Worm (Caenorhabditis elegans) whole organism, mixed stage, embryonic: ENCODE data around the gene C01G10.7.

ENCODE experiments used
- blmp-1 ChIP-seq: fragments of 150-350 bp; optimal IDR thresholded peaks from 2 replicates; lab custom pipeline; 2014; ENCODE audit warnings: missing biosample characterization, missing genetic modification characterization
- cnd-1 ChIP-seq: fragments of 200-800 bp; sonication (Bioruptor generic); optimal IDR thresholded peaks from 2 replicates; lab custom pipeline; 2018; ENCODE audit warnings: mild to moderate bottlenecking, missing genetic modification characterization, missing compliant biosample characterization
- lin-13 ChIP-seq: fragments of 150-350 bp; optimal IDR thresholded peaks from 2 replicates; lab custom pipeline; 2014; ENCODE audit warnings: missing biosample characterization, missing genetic modification characterization
- mab-5 ChIP-seq: fragments of 150-350 bp; optimal IDR thresholded peaks from 2 replicates; lab custom pipeline; 2014; ENCODE audit warnings: missing biosample characterization, missing genetic modification characterization
- nhr-12 ChIP-seq: fragments of 150-350 bp; optimal IDR thresholded peaks from 2 replicates; lab custom pipeline; 2014; ENCODE audit warnings: missing biosample characterization, missing genetic modification characterization
- nhr-237 ChIP-seq: fragments of 150-350 bp; optimal IDR thresholded peaks from 2 replicates; lab custom pipeline; 2014; ENCODE audit warnings: missing biosample characterization, missing genetic modification characterization
- snpc-4 ChIP-seq: fragments of 150-350 bp; optimal IDR thresholded peaks from 2 replicates; lab custom pipeline; 2014; ENCODE audit warnings: missing biosample characterization, missing genetic modification characterization
- ztf-11 ChIP-seq: fragments of 150-350 bp; optimal IDR thresholded peaks from 2 replicates; lab custom pipeline; 2014; ENCODE audit warnings: missing biosample characterization, missing genetic modification characterization

DNA sequence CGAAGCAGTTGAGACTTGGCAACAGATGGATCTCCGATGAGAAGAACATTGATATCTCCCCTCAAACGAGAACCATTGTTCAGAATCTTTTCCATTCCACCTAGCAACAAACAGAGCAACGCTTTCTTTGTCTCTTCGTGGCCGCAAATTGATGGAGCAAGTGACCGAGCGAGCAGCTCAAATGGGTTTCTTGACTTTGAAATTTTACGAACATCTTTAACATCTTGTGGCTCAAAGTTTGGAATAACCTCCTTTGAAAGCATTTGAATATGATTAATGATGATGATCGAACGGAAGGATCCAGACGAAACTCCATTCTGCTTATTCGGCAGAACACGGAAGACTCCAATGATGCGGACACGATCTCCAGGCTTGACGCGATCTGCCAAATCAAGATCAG is 27.1 kb upstream of the C01G10.7 start:
- TF ChIP-seq blmp-1 (tag; lab: Kevin White, UChicago), result no peak
- no peak for TF ChIP-seq nhr-12 (tag; lab: Kevin White, UChicago)
- TF ChIP-seq ztf-11 (tag; lab: Kevin White, UChicago), result no peak
- TF ChIP-seq lin-13 (tag; lab: Kevin White, UChicago), result no peak
- TF ChIP-seq cnd-1 (tag; lab: Kevin White, UChicago), result no peak
- no peak for TF ChIP-seq mab-5 (tag; lab: Kevin White, UChicago)
- TF ChIP-seq snpc-4 (tag; lab: Kevin White, UChicago), result no peak
- no peak for TF ChIP-seq nhr-237 (tag; lab: Kevin White, UChicago)
